Fruit fly (Drosophila melanogaster) Kc167 (cell line): ENCODE measurements around the gene Pex10.

Source experiments
- Myc ChIP-seq: fragments of >200 bp; optimal IDR thresholded peaks from 2 replicates; lab custom pipeline; 2017; ENCODE audit warnings: missing external identifiers
- h ChIP-seq: fragments of >200 bp; optimal IDR thresholded peaks from 3 replicates; lab custom pipeline; 2018; ENCODE audit warnings: missing external identifiers
- insv ChIP-seq: fragments of >200 bp; optimal IDR thresholded peaks from 3 replicates; lab custom pipeline; 2018; ENCODE audit warnings: missing external identifiers

DNA sequence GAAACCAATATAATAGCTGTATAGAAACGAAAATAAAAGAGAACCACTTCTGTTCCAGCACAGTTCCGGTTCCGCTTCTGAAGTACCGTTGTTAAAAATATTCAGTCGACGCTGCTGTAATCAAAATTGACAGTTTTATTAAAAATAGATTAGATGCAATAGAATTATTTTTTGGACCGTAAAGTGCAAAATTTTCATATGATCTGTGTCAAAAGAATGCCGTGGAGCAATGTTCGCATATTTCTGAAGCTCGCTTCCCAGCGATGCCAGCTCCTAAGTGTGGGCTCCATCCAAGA lies 44.8 kb downstream of the Pex10 start, which contains the start of the genes CG18170 and CG33791:
- TF ChIP-seq insv (lab: Kevin White, UChicago), result no peak
- TF ChIP-seq h (lab: Kevin White, UChicago), result no peak
- no peak for TF ChIP-seq Myc (lab: Kevin White, UChicago)
